Worm (Caenorhabditis elegans) whole organism, L3 larva: ENCODE results near the gene gcy-1.
A peak's percentile ranks its signal among the peaks of the same experiment; 100 is the strongest.

ENCODE experiments used
- R02D3.7 ChIP-seq: fragments of 150-350 bp; optimal IDR thresholded peaks from 2 replicates; lab custom pipeline; 2014; ENCODE audit warnings: missing biosample characterization, missing genetic modification characterization
- ZK546.5 ChIP-seq: sonication (generic microtip); optimal IDR thresholded peaks from 2 replicates; lab custom pipeline; 2017; ENCODE audit warnings: missing biosample characterization, missing genetic modification characterization
- ceh-82 ChIP-seq: fragments of 150-350 bp; optimal IDR thresholded peaks from 2 replicates; lab custom pipeline; 2014; ENCODE audit warnings: missing biosample characterization, missing genetic modification characterization
- elt-1 ChIP-seq: fragments of 150-350 bp; optimal IDR thresholded peaks from 2 replicates; lab custom pipeline; 2014; ENCODE audit warnings: missing biosample characterization, missing genetic modification characterization
- elt-3 ChIP-seq, 3 experiments: fragments of 150-350 bp in 1 of 3; sonication (generic microtip) in 2 of 3; optimal IDR thresholded peaks; 2 replicates in 2 of 3; 4 replicates in 1 of 3; lab custom pipeline; 2014 to 2017; ENCODE audit warnings: missing biosample characterization in 3 of 3, missing genetic modification characterization in 3 of 3
- lin-15B ChIP-seq: fragments of 150-350 bp; optimal IDR thresholded peaks from 2 replicates; lab custom pipeline; 2014; ENCODE audit warnings: missing biosample characterization, missing genetic modification characterization
- nhr-11 ChIP-seq: fragments of 150-350 bp; optimal IDR thresholded peaks from 2 replicates; lab custom pipeline; 2014; ENCODE audit warnings: missing biosample characterization, missing genetic modification characterization
- pha-4 ChIP-seq: fragments of 150-350 bp; optimal IDR thresholded peaks from 2 replicates; lab custom pipeline; 2014; ENCODE audit warnings: missing biosample characterization, missing genetic modification reagents, missing genetic modification characterization
- pqm-1 ChIP-seq: fragments of 150-350 bp; optimal IDR thresholded peaks from 2 replicates; lab custom pipeline; 2017; ENCODE audit warnings: missing biosample characterization, missing genetic modification characterization, inconsistent platforms
- unc-39 ChIP-seq: sonication (generic microtip); optimal IDR thresholded peaks from 4 replicates; lab custom pipeline; 2017; ENCODE audit warnings: missing biosample characterization, missing genetic modification characterization
- ztf-11 ChIP-seq: fragments of 150-350 bp; optimal IDR thresholded peaks from 2 replicates; lab custom pipeline; 2014; ENCODE audit warnings: missing biosample characterization, missing genetic modification characterization

ce11 chrII:9470027-9470426, 46.7 kb downstream of the gcy-1 start, which contains the start of gene T19H5.6:
- TF ChIP-seq elt-1 (tag; lab: Kevin White, UChicago), result no peak
- no peak for TF ChIP-seq unc-39
- no peak for TF ChIP-seq elt-3 (tag; optimal IDR thresholded peaks at IDR 0.05; lab: Kevin White, UChicago)
- TF ChIP-seq ceh-82 (tag; lab: Kevin White, UChicago), result no peak
- TF ChIP-seq pqm-1 (tag; lab: Kevin White, UChicago), result peak; percentile 52
- TF ChIP-seq R02D3.7 (tag; lab: Kevin White, UChicago), result no peak
- TF ChIP-seq ZK546.5 (tag; lab: Kevin White, UChicago), result no peak
- no peak for TF ChIP-seq lin-15B (tag; lab: Kevin White, UChicago)
- no peak for TF ChIP-seq nhr-11 (tag; lab: Kevin White, UChicago)
- no peak for TF ChIP-seq pha-4 (tag; lab: Kevin White, UChicago)
- TF ChIP-seq ztf-11 (tag; lab: Kevin White, UChicago), result no peak
